Worm (Caenorhabditis elegans): ENCODE results near the gene zyg-11.
A peak's percentile ranks its signal among the peaks of the same experiment; 100 is the strongest.

zyg-11 gene

ce11 chrII:8001428-8001827 lies 16.1 kb upstream of the zyg-11 start (continued):
- no peak for TF ChIP-seq nhr-11 (tag; optimal IDR thresholded peaks at IDR 0.05)
- TF ChIP-seq lin-38 (GFP tag; IDR thresholded peaks at IDR 0.05), result no peak
- no peak for TF ChIP-seq unc-39 (tag; optimal IDR thresholded peaks at IDR 0.05)
- TF ChIP-seq aly-2 (tag; optimal IDR thresholded peaks at IDR 0.05), result no peak
- TF ChIP-seq nhr-111 (GFP tag; optimal IDR thresholded peaks at IDR 0.05), result no peak

- TF ChIP-seq attf-4 (tag; optimal IDR thresholded peaks at IDR 0.05) (no peak), zip-11 (GFP tag; IDR thresholded peaks at IDR 0.05) (no peak), aha-1 (tag) (peak; percentile 23)
Observed at ce11 chrII:8004157-8004556, 13.3 kb upstream of the zyg-11 start, which contains the start of gene pgp-11. pgp-11 (minus strand) TSS chrII:8004257.

- peak; percentile 32 for TF ChIP-seq pqm-1 (tag; optimal IDR thresholded peaks at IDR 0.05)
- no peak for TF ChIP-seq daf-8 (GFP tag; IDR thresholded peaks at IDR 0.05)
- TF ChIP-seq dmd-6 (GFP tag; IDR thresholded peaks at IDR 0.05), result peak; percentile 35; the same call in 1 of the 2 replicates
- peak; percentile 50 for TF ChIP-seq nhr-28 (tag; optimal IDR thresholded peaks at IDR 0.05)
- no peak for TF ChIP-seq saeg-2 (GFP tag; IDR thresholded peaks at IDR 0.05)
- TF ChIP-seq hlh-30 (tag; optimal IDR thresholded peaks at IDR 0.05; ENCODE audit: insufficient read depth), result peak; percentile 19
Observed at ce11 chrII:8004752-8005151, 12.7 kb upstream of the zyg-11 start.

- no peak for TF ChIP-seq skn-1 (tag; optimal IDR thresholded peaks at IDR 0.05)
- no peak for TF ChIP-seq ceh-82 (tag; optimal IDR thresholded peaks at IDR 0.05)
- no peak for TF ChIP-seq Y75B8A.6 (GFP tag; IDR thresholded peaks at IDR 0.05)
- TF ChIP-seq dpl-1 (GFP tag; optimal IDR thresholded peaks at IDR 0.05), result no peak
- no peak for TF ChIP-seq pha-4 (GFP tag; IDR thresholded peaks at IDR 0.05)
- no peak for TF ChIP-seq pha-4 (tag; optimal IDR thresholded peaks at IDR 0.05)
- no peak for TF ChIP-seq nhr-6 (tag; optimal IDR thresholded peaks at IDR 0.05)
- no peak for TF ChIP-seq daf-12 (tag; optimal IDR thresholded peaks at IDR 0.05)
- no peak for TF ChIP-seq ZK337.2 (GFP tag; IDR thresholded peaks at IDR 0.05)
- no peak for TF ChIP-seq zag-1 (tag; optimal IDR thresholded peaks at IDR 0.05)
- TF ChIP-seq F26F4.8 (GFP tag; conservative IDR thresholded peaks at IDR 0.05), result no peak
- TF ChIP-seq mdt-29 (GFP tag; IDR thresholded peaks at IDR 0.05), result no peak
- peak; percentile 49; the same call in 1 of the 2 replicates for TF ChIP-seq dmd-6 (GFP tag; IDR thresholded peaks at IDR 0.05)
- no peak for TF ChIP-seq F37D6.2 (tag; optimal IDR thresholded peaks at IDR 0.05)
- TF ChIP-seq R02D3.7 (tag; optimal IDR thresholded peaks at IDR 0.05), result no peak
- no peak for TF ChIP-seq lin-13 (GFP tag; optimal IDR thresholded peaks at IDR 0.05)
- no peak for TF ChIP-seq nhr-48 (tag; optimal IDR thresholded peaks at IDR 0.05)
- TF ChIP-seq aha-1 (tag), result peak; percentile 97
Observed at ce11 chrII:8006962-8007361, 10.5 kb upstream of the zyg-11 start.

- TF ChIP-seq fkh-10 (GFP tag; optimal IDR thresholded peaks at IDR 0.05) (no peak), daf-12 (tag; optimal IDR thresholded peaks at IDR 0.05) (no peak), mep-1 (tag; optimal IDR thresholded peaks at IDR 0.05) (no peak), ceh-44 (GFP tag; IDR thresholded peaks at IDR 0.05) (no peak), vab-7 (GFP tag; IDR thresholded peaks at IDR 0.05) (no peak), daf-16 (GFP tag; optimal IDR thresholded peaks at IDR 0.05) (no peak), daf-16 (tag; optimal IDR thresholded peaks at IDR 0.05) (peak; percentile 1), nhr-42 (GFP tag; IDR thresholded peaks at IDR 0.05) (no peak), T26A8.4 (GFP tag; IDR thresholded peaks at IDR 0.05) (no peak)
Observed at ce11 chrII:8008334-8008733, 9.1 kb upstream of the zyg-11 start, which contains the start of gene glna-2. glna-2 (plus strand) TSS chrII:8008634.
